Worm (Caenorhabditis elegans): ENCODE data around the gene irld-47.

The irld-47 gene

ce11 chrII:7836613-7837226 is 14.4 kb upstream of the irld-47 start (continued):
- TF ChIP-seq vab-7 (GFP tag; IDR thresholded peaks at IDR 0.05): no peak
- TF ChIP-seq dmd-9 (GFP tag; IDR thresholded peaks at IDR 0.05): no peak
- no peak for TF ChIP-seq ztf-7 (tag; optimal IDR thresholded peaks at IDR 0.05)
- TF ChIP-seq fos-1 (tag; optimal IDR thresholded peaks at IDR 0.05): no peak
- TF ChIP-seq nhr-28 (tag; optimal IDR thresholded peaks at IDR 0.05): no peak
- TF ChIP-seq zfp-3 (GFP tag; conservative IDR thresholded peaks at IDR 0.05): no peak
- no peak for TF ChIP-seq dmd-6 (GFP tag; IDR thresholded peaks at IDR 0.05)
- no peak for TF ChIP-seq nhr-10 (tag; optimal IDR thresholded peaks at IDR 0.05)
- TF ChIP-seq nhr-76 (tag; optimal IDR thresholded peaks at IDR 0.05): no peak
- TF ChIP-seq mxl-2 (GFP tag; conservative IDR thresholded peaks at IDR 0.05): no peak
- TF ChIP-seq lsy-2 (tag; optimal IDR thresholded peaks at IDR 0.05): peak in 1 of 2 experiments; percentile 44
- TF ChIP-seq Y48G9A.11 (GFP tag; IDR thresholded peaks at IDR 0.05): no peak
- no peak for TF ChIP-seq mep-1 (tag; optimal IDR thresholded peaks at IDR 0.05)
- TF ChIP-seq lin-38 (GFP tag; IDR thresholded peaks at IDR 0.05): no peak
- TF ChIP-seq madf-5 (GFP tag; IDR thresholded peaks at IDR 0.05): no peak
- TF ChIP-seq lin-1 (GFP tag; IDR thresholded peaks at IDR 0.05): no peak
- TF ChIP-seq hlh-11 (tag; optimal IDR thresholded peaks at IDR 0.05): peak; percentile 64
- TF ChIP-seq hmg-1.1 (GFP tag; IDR thresholded peaks at IDR 0.05): 0 out of 2 replicates have a peak, but pooled peaks have one; percentile 16
- TF ChIP-seq tra-1 (GFP tag; IDR thresholded peaks at IDR 0.05): no peak
- peak in 1 of 2 experiments; percentile 96 for TF ChIP-seq daf-16 (GFP tag; optimal IDR thresholded peaks at IDR 0.05)
- no peak for TF ChIP-seq daf-16 (tag; optimal IDR thresholded peaks at IDR 0.05)
- no peak for TF ChIP-seq ces-1 (GFP tag; optimal IDR thresholded peaks at IDR 0.05)
- no peak for TF ChIP-seq lin-39 (tag; optimal IDR thresholded peaks at IDR 0.05)
- no peak for TF ChIP-seq R02D3.7 (tag; optimal IDR thresholded peaks at IDR 0.05)
- TF ChIP-seq ceh-28 (tag; optimal IDR thresholded peaks at IDR 0.05): no peak
- no peak for TF ChIP-seq F10B5.3 (tag; optimal IDR thresholded peaks at IDR 0.05)
- no peak for TF ChIP-seq ctbp-1 (GFP tag; IDR thresholded peaks at IDR 0.05)
- TF ChIP-seq ZK546.5 (tag; optimal IDR thresholded peaks at IDR 0.05): no peak

- no peak for TF ChIP-seq hif-1 (tag; optimal IDR thresholded peaks at IDR 0.05)
- no peak for TF ChIP-seq madf-5 (GFP tag; IDR thresholded peaks at IDR 0.05)
- no peak for TF ChIP-seq dve-1 (tag; optimal IDR thresholded peaks at IDR 0.05; ENCODE audit: insufficient read depth)
- TF ChIP-seq zag-1 (tag; optimal IDR thresholded peaks at IDR 0.05): no peak
- TF ChIP-seq zfp-2 (tag; optimal IDR thresholded peaks at IDR 0.05): no peak
- no peak for TF ChIP-seq madf-9 (GFP tag; conservative IDR thresholded peaks at IDR 0.05)
- TF ChIP-seq daf-12 (tag; optimal IDR thresholded peaks at IDR 0.05): no peak
- no peak for TF ChIP-seq mdt-29 (GFP tag; IDR thresholded peaks at IDR 0.05)
- no peak for TF ChIP-seq zip-11 (GFP tag; IDR thresholded peaks at IDR 0.05)
Measured at ce11 chrII:7835314-7835713, 13.0 kb upstream of the irld-47 start, which contains the start of gene cex-2. Gene cex-2 (minus strand): TSS chrII:7835414.

ce11 chrII:7832054-7832453 is 9.7 kb upstream of the irld-47 start, which contains the start of gene T09A5.14:
Gene T09A5.14 (plus strand): TSS chrII:7832354.
- TF ChIP-seq F26F4.8 (GFP tag; conservative IDR thresholded peaks at IDR 0.05) (no peak), D1046.2 (GFP tag; IDR thresholded peaks at IDR 0.05) (no peak), nhr-102 (tag; optimal IDR thresholded peaks at IDR 0.05) (no peak), dve-1 (tag; optimal IDR thresholded peaks at IDR 0.05; ENCODE audit: insufficient read depth) (no peak), nhr-76 (tag; optimal IDR thresholded peaks at IDR 0.05) (no peak), ctbp-1 (GFP tag; IDR thresholded peaks at IDR 0.05) (no peak), nhr-42 (GFP tag; IDR thresholded peaks at IDR 0.05) (no peak), hmg-1.1 (GFP tag; IDR thresholded peaks at IDR 0.05) (no peak), jun-1 (tag; optimal IDR thresholded peaks at IDR 0.05) (no peak), nhr-28 (tag; optimal IDR thresholded peaks at IDR 0.05) (no peak), nhr-111 (GFP tag; optimal IDR thresholded peaks at IDR 0.05) (no peak), dmd-6 (GFP tag; IDR thresholded peaks at IDR 0.05) (no peak), daf-19 (GFP tag; conservative IDR thresholded peaks at IDR 0.05) (no peak), ceh-44 (GFP tag; IDR thresholded peaks at IDR 0.05) (no peak), lin-1 (GFP tag; IDR thresholded peaks at IDR 0.05) (no peak)
